Worm (Caenorhabditis elegans): Measurements from ENCODE around the gene tbx-33.

The tbx-33 gene

DNA sequence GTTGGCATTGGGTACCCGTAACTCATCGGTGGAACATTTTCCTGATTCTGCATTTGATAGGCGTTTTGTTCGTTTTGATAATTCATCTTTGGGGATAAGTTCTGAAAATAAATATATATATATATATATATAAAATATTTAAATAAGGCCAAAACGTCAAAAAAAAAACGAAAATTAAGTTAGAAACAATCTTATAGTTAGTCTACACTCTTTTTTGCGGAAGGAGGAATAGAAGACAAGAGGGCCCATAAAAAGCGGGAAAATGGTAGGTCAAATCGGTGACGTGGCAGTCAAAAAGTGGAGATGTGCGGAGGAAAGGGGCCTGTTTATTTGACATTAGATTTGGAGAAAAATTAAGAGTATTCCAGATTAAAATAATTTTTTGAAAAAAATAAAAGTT is at the start of gene tbx-33:
TSS of gene tbx-33 (minus strand) at position 101 of the 400 bp plus-strand sequence.
- TF ChIP-seq ztf-3 (GFP tag; optimal IDR thresholded peaks at IDR 0.05) (no peak), hsf-1 (GFP tag; IDR thresholded peaks at IDR 0.05) (no peak), attf-6 (GFP tag; IDR thresholded peaks at IDR 0.05) (no peak), ets-4 (GFP tag; optimal IDR thresholded peaks at IDR 0.05) (no peak), K12H6.12 (tag; optimal IDR thresholded peaks at IDR 0.05) (no peak), efl-1 (GFP tag; optimal IDR thresholded peaks at IDR 0.05) (no peak), attf-5 (GFP tag; optimal IDR thresholded peaks at IDR 0.05) (no peak), madf-6 (GFP tag; IDR thresholded peaks at IDR 0.05) (no peak), lin-26 (GFP tag; IDR thresholded peaks at IDR 0.05) (no peak), hrde-1 (tag; optimal IDR thresholded peaks at IDR 0.05; ENCODE audit: borderline replicate concordance) (no peak), nhr-80 (tag; optimal IDR thresholded peaks at IDR 0.05) (no peak), ceh-40 (GFP tag; IDR thresholded peaks at IDR 0.05) (no peak), nfya-2 (GFP tag; IDR thresholded peaks at IDR 0.05) (no peak), let-607 (tag; optimal IDR thresholded peaks at IDR 0.05) (no peak), rec-8 (tag; optimal IDR thresholded peaks at IDR 0.05) (no peak), F10E7.11 (tag; optimal IDR thresholded peaks at IDR 0.05) (no peak)

DNA sequence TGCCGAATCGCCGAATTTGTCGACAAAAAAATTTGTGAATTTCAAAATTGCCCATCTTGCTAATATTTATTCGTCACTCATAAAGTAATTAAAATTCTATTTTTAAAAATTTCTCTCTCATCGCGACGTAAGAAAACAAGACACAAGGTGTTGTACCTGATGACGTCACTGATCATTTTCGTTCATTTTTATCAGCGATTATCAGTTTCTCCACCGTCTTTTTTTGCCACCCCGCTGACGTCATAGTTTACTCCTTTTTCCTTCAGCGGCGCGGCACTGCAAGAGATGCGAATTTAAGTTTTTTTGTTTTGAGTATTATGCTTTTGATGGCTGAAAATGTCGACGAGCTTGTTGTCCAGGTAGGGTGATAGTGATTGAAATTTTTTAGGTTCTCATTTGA is 48.1 kb upstream of the tbx-33 start:
- TF ChIP-seq nhr-90 (tag; optimal IDR thresholded peaks at IDR 0.05) (no peak), atf-7 (tag; optimal IDR thresholded peaks at IDR 0.05) (peak; percentile 96), madf-10 (tag; optimal IDR thresholded peaks at IDR 0.05) (peak; percentile 7), ceh-27 (GFP tag; optimal IDR thresholded peaks at IDR 0.05) (no peak), K12H6.12 (tag; optimal IDR thresholded peaks at IDR 0.05) (no peak), egrh-3 (GFP tag; IDR thresholded peaks at IDR 0.05) (no peak), nhr-80 (tag; optimal IDR thresholded peaks at IDR 0.05) (peak; percentile 67), lir-1 (GFP tag; conservative IDR thresholded peaks at IDR 0.05) (no peak), tbp1 (GFP tag; optimal IDR thresholded peaks at IDR 0.05) (peak; percentile 30), Y67H2A.10 (GFP tag; conservative IDR thresholded peaks at IDR 0.05) (no peak), hlh-12 (tag; optimal IDR thresholded peaks at IDR 0.05) (no peak), lin-40 (tag; optimal IDR thresholded peaks at IDR 0.05) (peak; percentile 45), let-607 (tag; optimal IDR thresholded peaks at IDR 0.05) (peak in 1 of 2 experiments; percentile 5), efl-1 (GFP tag; optimal IDR thresholded peaks at IDR 0.05) (no peak), mes-4 (tag; optimal IDR thresholded peaks at IDR 0.05) (no peak), F33H1.4 (GFP tag; IDR thresholded peaks at IDR 0.05) (no peak), cebp-2 (GFP tag; IDR thresholded peaks at IDR 0.05) (no peak), lag-1 (GFP tag; IDR thresholded peaks at IDR 0.05) (no peak), hmg-20 (GFP tag; IDR thresholded peaks at IDR 0.05) (no peak), ceh-58 (GFP tag; IDR thresholded peaks at IDR 0.05) (no peak), zim-3 (tag; optimal IDR thresholded peaks at IDR 0.05) (no peak), bed-2 (GFP tag; IDR thresholded peaks at IDR 0.05) (no peak)

DNA sequence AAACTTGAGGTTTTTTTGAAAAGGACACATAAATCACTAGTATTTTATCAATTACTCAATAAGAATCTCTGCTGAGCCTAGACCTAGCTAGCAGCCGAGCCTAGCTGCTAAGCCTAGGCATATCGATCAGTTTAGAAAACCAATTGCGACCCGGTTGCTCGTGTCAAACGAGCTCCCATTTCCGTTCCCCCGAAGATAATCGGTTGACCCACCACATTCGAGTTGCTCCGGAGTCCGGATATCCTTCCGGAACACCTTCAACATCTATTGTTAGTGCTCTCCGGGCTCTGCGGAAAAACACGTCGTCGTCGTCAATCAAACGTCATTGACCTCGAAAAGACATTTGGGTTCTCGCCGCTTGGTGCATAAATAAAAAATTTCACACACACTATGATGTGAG is 47.1 kb upstream of the tbx-33 start:
- no peak for TF ChIP-seq pbrm-1 (GFP tag; IDR thresholded peaks at IDR 0.05)
- TF ChIP-seq Y67H2A.10 (GFP tag; conservative IDR thresholded peaks at IDR 0.05) = no peak
- no peak for TF ChIP-seq fkh-3 (tag; optimal IDR thresholded peaks at IDR 0.05)
- no peak for TF ChIP-seq B0019.2 (GFP tag; conservative IDR thresholded peaks at IDR 0.05)
- 0 out of 2 replicates have a peak, but pooled peaks have one; percentile 38 for TF ChIP-seq cebp-2 (GFP tag; IDR thresholded peaks at IDR 0.05)
- no peak for TF ChIP-seq hlh-12 (tag; optimal IDR thresholded peaks at IDR 0.05)
- TF ChIP-seq aptf-2 (GFP tag; conservative IDR thresholded peaks at IDR 0.05) = no peak
- no peak for TF ChIP-seq B0035.1 (tag; optimal IDR thresholded peaks at IDR 0.05)
- TF ChIP-seq nfyb-1 (GFP tag; IDR thresholded peaks at IDR 0.05) = 0 out of 2 replicates have a peak, but pooled peaks have one; percentile 39
